Worm (Caenorhabditis elegans): Measurements from ENCODE around the gene C09G5.7.

ce11 chrII:10737059-10737458 lies 22.4 kb downstream of the C09G5.7 start, which contains the start of gene C52A11.3:
- TF ChIP-seq mes-4 (tag; optimal IDR thresholded peaks at IDR 0.05) (no peak), bed-1 (GFP tag; IDR thresholded peaks at IDR 0.05) (no peak), F10E7.11 (tag; optimal IDR thresholded peaks at IDR 0.05) (no peak), snpc-1.3 (tag; optimal IDR thresholded peaks at IDR 0.05; ENCODE audit: insufficient read depth) (no peak), ceh-58 (GFP tag; IDR thresholded peaks at IDR 0.05) (no peak), snpc-4 (GFP tag; optimal IDR thresholded peaks at IDR 0.05) (no peak), snpc-4 (tag; optimal IDR thresholded peaks at IDR 0.05) (no peak), ets-4 (GFP tag; optimal IDR thresholded peaks at IDR 0.05) (no peak), nfya-2 (GFP tag; IDR thresholded peaks at IDR 0.05) (no peak), egl-18 (GFP tag; IDR thresholded peaks at IDR 0.05) (no peak)
